Fruit fly (Drosophila melanogaster) whole organism, embryonic: ENCODE data around the gene Rim2.

ENCODE experiments used
- Atf6 ChIP-seq: fragments of 200-800 bp; sonication (Bioruptor generic); IDR thresholded peaks from 2 replicates; pipeline ENCODE4 v1.3.6; 2022; ENCODE audit warnings: missing biosample characterization, missing genetic modification characterization
- B-H1 ChIP-seq: fragments of 200-800 bp; sonication (Bioruptor generic); IDR thresholded peaks from 3 replicates; pipeline ENCODE4 v1.3.6; 2022; ENCODE audit warnings: missing biosample characterization, missing genetic modification characterization
- BtbVII ChIP-seq: fragments of 200-800 bp; sonication (Bioruptor generic); optimal IDR thresholded peaks from 3 replicates; lab custom pipeline; 2017; ENCODE audit warnings: missing biosample characterization, mild to moderate bottlenecking, missing genetic modification characterization
- C15 ChIP-seq: fragments of 200-800 bp; sonication (Bioruptor generic); IDR thresholded peaks from 3 replicates; pipeline ENCODE4 v1.3.6; 2022; ENCODE audit warnings: missing biosample characterization, missing genetic modification characterization
- CG12236 ChIP-seq: fragments of 200-800 bp; sonication (Bioruptor generic); optimal IDR thresholded peaks from 2 replicates; lab custom pipeline; 2016; ENCODE audit warnings: missing biosample characterization, missing genetic modification characterization
- CG15011 ChIP-seq: fragments of 200-800 bp; sonication (Bioruptor generic); optimal IDR thresholded peaks from 3 replicates; lab custom pipeline; 2018; ENCODE audit warnings: missing biosample characterization, mild to moderate bottlenecking, missing genetic modification characterization
- CG15073 ChIP-seq: fragments of 200-800 bp; sonication (Bioruptor generic); optimal IDR thresholded peaks from 2 replicates; lab custom pipeline; 2016; ENCODE audit warnings: missing biosample characterization, missing genetic modification characterization
- CG17361 ChIP-seq: fragments of 200-800 bp; sonication (Bioruptor generic); IDR thresholded peaks from 3 replicates; pipeline ENCODE4 v1.3.6; 2022; ENCODE audit warnings: missing biosample characterization, missing genetic modification characterization
- CG30020 ChIP-seq: fragments of 200-800 bp; optimal IDR thresholded peaks from 2 replicates; lab custom pipeline; 2019; ENCODE audit warnings: missing biosample characterization, mild to moderate bottlenecking, missing genetic modification characterization, moderate library complexity
- CG31224 ChIP-seq: fragments of 200-800 bp; sonication (Bioruptor generic); IDR thresholded peaks from 2 replicates; pipeline ENCODE4 v1.3.6; 2022; ENCODE audit warnings: missing biosample characterization, missing genetic modification characterization
- CG32767 ChIP-seq: fragments of 200-800 bp; sonication (Bioruptor generic); IDR thresholded peaks from 2 replicates; pipeline ENCODE4 v1.3.6; 2022; ENCODE audit warnings: missing biosample characterization, missing genetic modification characterization
- CG3847 ChIP-seq: fragments of 200-800 bp; sonication (Bioruptor generic); IDR thresholded peaks from 2 replicates; pipeline ENCODE4 v1.3.6; 2022; ENCODE audit warnings: missing biosample characterization, missing genetic modification characterization
- CG6272 ChIP-seq: fragments of 200-800 bp; sonication (Bioruptor generic); IDR thresholded peaks from 2 replicates; pipeline ENCODE4 v1.3.6; 2022; ENCODE audit warnings: missing biosample characterization, missing genetic modification characterization
- CG8089 ChIP-seq: fragments of 200-800 bp; sonication (Bioruptor generic); optimal IDR thresholded peaks from 3 replicates; lab custom pipeline; 2016; ENCODE audit warnings: missing biosample characterization, missing genetic modification characterization
- CG8359 ChIP-seq: fragments of 200-800 bp; sonication (Bioruptor generic); optimal IDR thresholded peaks from 2 replicates; lab custom pipeline; 2017; ENCODE audit warnings: missing biosample characterization, mild to moderate bottlenecking, missing genetic modification characterization, borderline replicate concordance
- CTCF ChIP-seq: fragments of 200-800 bp; sonication (Bioruptor generic); optimal IDR thresholded peaks from 2 replicates; lab custom pipeline; 2017; ENCODE audit warnings: missing biosample characterization, mild to moderate bottlenecking, missing genetic modification characterization, moderate library complexity
- Dip2 ChIP-seq: fragments of 200-800 bp; sonication (Bioruptor generic); IDR thresholded peaks from 2 replicates; pipeline ENCODE4 v1.3.6; 2022; ENCODE audit warnings: missing biosample characterization, missing genetic modification characterization
- Doc3 ChIP-seq: fragments of 200-800 bp; sonication (Bioruptor generic); IDR thresholded peaks from 3 replicates; pipeline ENCODE4 v1.3.6; 2022; ENCODE audit warnings: missing biosample characterization, missing genetic modification characterization; ENCODE audit not compliant: partially characterized antibody
- Fer2 ChIP-seq: fragments of 200-800 bp; sonication (Bioruptor generic); optimal IDR thresholded peaks from 2 replicates; lab custom pipeline; 2018; ENCODE audit warnings: missing biosample characterization, mild to moderate bottlenecking, missing genetic modification characterization, moderate library complexity
- Gug ChIP-seq: fragments of 200-800 bp; sonication (Bioruptor generic); IDR thresholded peaks from 4 replicates; pipeline ENCODE4 v1.3.6; 2022; ENCODE audit warnings: missing biosample characterization, missing genetic modification characterization
- HLH4C ChIP-seq: fragments of 200-800 bp; sonication (Bioruptor generic); IDR thresholded peaks from 3 replicates; pipeline ENCODE4 v1.3.6; 2022; ENCODE audit warnings: missing biosample characterization, missing genetic modification characterization; ENCODE audit not compliant: partially characterized antibody
- HmgD ChIP-seq: fragments of 200-800 bp; sonication (Bioruptor generic); optimal IDR thresholded peaks from 3 replicates; lab custom pipeline; 2016; ENCODE audit warnings: missing biosample characterization, missing genetic modification characterization
- Hr39 ChIP-seq: fragments of >200 bp; optimal IDR thresholded peaks from 2 replicates; lab custom pipeline; 2017
- Lpt ChIP-seq: fragments of >200 bp; optimal IDR thresholded peaks from 2 replicates; lab custom pipeline; 2018; ENCODE audit warnings: missing biosample characterization, missing genetic modification characterization
- MTF-1 ChIP-seq: fragments of 200-800 bp; sonication (Bioruptor generic); optimal IDR thresholded peaks from 2 replicates; lab custom pipeline; 2018; ENCODE audit warnings: missing biosample characterization, mild to moderate bottlenecking, missing genetic modification characterization, borderline replicate concordance
- Mrtf ChIP-seq: fragments of 200-800 bp; sonication (Bioruptor generic); IDR thresholded peaks from 3 replicates; pipeline ENCODE4 v1.3.6; 2022; ENCODE audit warnings: missing biosample characterization, missing genetic modification characterization
- Oli ChIP-seq: fragments of 200-800 bp; sonication (Bioruptor generic); optimal IDR thresholded peaks from 2 replicates; lab custom pipeline; 2018; ENCODE audit warnings: missing biosample characterization, mild to moderate bottlenecking, missing genetic modification characterization, moderate library complexity
- PHDP ChIP-seq: fragments of 200-800 bp; sonication (Bioruptor generic); optimal IDR thresholded peaks from 3 replicates; lab custom pipeline; 2018; ENCODE audit warnings: missing biosample characterization, mild to moderate bottlenecking, missing genetic modification characterization, moderate library complexity
- Ptx1 ChIP-seq: fragments of 200-800 bp; sonication (Bioruptor generic); IDR thresholded peaks from 2 replicates; pipeline ENCODE4 v1.3.6; 2022; ENCODE audit warnings: missing biosample characterization, missing genetic modification characterization
- Xbp1 ChIP-seq: fragments of 200-800 bp; sonication (Bioruptor generic); optimal IDR thresholded peaks from 3 replicates; lab custom pipeline; 2016; ENCODE audit warnings: missing biosample characterization, mild to moderate bottlenecking, missing genetic modification characterization
- ab ChIP-seq: fragments of 200-800 bp; sonication (Bioruptor generic); optimal IDR thresholded peaks from 2 replicates; lab custom pipeline; 2016; ENCODE audit warnings: missing biosample characterization, missing genetic modification characterization
- ac ChIP-seq: fragments of 200-800 bp; sonication (Bioruptor generic); optimal IDR thresholded peaks from 3 replicates; lab custom pipeline; 2017; ENCODE audit warnings: missing biosample characterization, mild to moderate bottlenecking, missing genetic modification characterization
- ato ChIP-seq: fragments of 200-800 bp; sonication (Bioruptor generic); IDR thresholded peaks from 2 replicates; pipeline ENCODE4 v1.3.6; 2022; ENCODE audit warnings: missing biosample characterization, missing genetic modification characterization; ENCODE audit not compliant: partially characterized antibody
- az2 ChIP-seq: fragments of 200-800 bp; sonication (Bioruptor generic); optimal IDR thresholded peaks from 3 replicates; lab custom pipeline; 2016; ENCODE audit warnings: missing biosample characterization, missing genetic modification characterization
- bowl ChIP-seq: fragments of 200-800 bp; sonication (Bioruptor generic); IDR thresholded peaks from 2 replicates; pipeline ENCODE4 v1.3.6; 2022; ENCODE audit warnings: missing biosample characterization, missing genetic modification characterization
- chinmo ChIP-seq: fragments of 200-800 bp; sonication (Bioruptor generic); IDR thresholded peaks from 4 replicates; pipeline ENCODE4 v1.3.6; 2022; ENCODE audit warnings: missing biosample characterization, missing genetic modification characterization; ENCODE audit not compliant: partially characterized antibody
- crp ChIP-seq, 2 experiments: fragments of 200-800 bp; sonication (Bioruptor generic); optimal IDR thresholded peaks; 2 replicates in 1 of 2; 3 replicates in 1 of 2; lab custom pipeline; 2017; ENCODE audit warnings: missing biosample characterization in 2 of 2, missing genetic modification characterization in 2 of 2, mild to moderate bottlenecking in 1 of 2, moderate library complexity in 1 of 2
- dati ChIP-seq: fragments of 200-800 bp; sonication (Bioruptor generic); IDR thresholded peaks from 2 replicates; pipeline ENCODE4 v1.3.6; 2022; ENCODE audit warnings: missing biosample characterization, missing genetic modification characterization
- dmrt11E ChIP-seq: fragments of 200-800 bp; sonication (Bioruptor generic); optimal IDR thresholded peaks from 3 replicates; lab custom pipeline; 2018; ENCODE audit warnings: missing biosample characterization, mild to moderate bottlenecking, missing genetic modification characterization, moderate library complexity
- dpn ChIP-seq, 2 experiments: fragments of 200-800 bp; sonication (Bioruptor generic); optimal IDR thresholded peaks; 3 replicates each; lab custom pipeline; 2016; ENCODE audit warnings: missing biosample characterization in 2 of 2, missing genetic modification characterization in 2 of 2
- exex ChIP-seq: fragments of 200-800 bp; sonication (Bioruptor generic); optimal IDR thresholded peaks from 4 replicates; lab custom pipeline; 2018; ENCODE audit warnings: missing biosample characterization, mild to moderate bottlenecking, missing genetic modification characterization, moderate library complexity
- fd64A ChIP-seq: fragments of 200-800 bp; sonication (Bioruptor generic); optimal IDR thresholded peaks from 3 replicates; lab custom pipeline; 2018; ENCODE audit warnings: missing biosample characterization, mild to moderate bottlenecking, missing genetic modification characterization
- gfzf ChIP-seq: fragments of 200-800 bp; sonication (Bioruptor generic); optimal IDR thresholded peaks from 2 replicates; lab custom pipeline; 2016; ENCODE audit warnings: missing biosample characterization, mild to moderate bottlenecking, missing genetic modification characterization, moderate library complexity
- grn ChIP-seq: fragments of 200-800 bp; sonication (Bioruptor generic); optimal IDR thresholded peaks from 3 replicates; lab custom pipeline; 2017; ENCODE audit warnings: missing biosample characterization, missing genetic modification characterization
- jigr1 ChIP-seq: fragments of 200-800 bp; sonication (Bioruptor generic); IDR thresholded peaks from 3 replicates; pipeline ENCODE4 v1.3.6; 2022; ENCODE audit warnings: missing biosample characterization, missing genetic modification characterization
- knrl ChIP-seq: fragments of 200-800 bp; sonication (Bioruptor generic); IDR thresholded peaks from 3 replicates; pipeline ENCODE4 v1.3.6; 2022; ENCODE audit warnings: missing biosample characterization, missing genetic modification characterization; ENCODE audit not compliant: partially characterized antibody
- lmd ChIP-seq: fragments of 200-800 bp; sonication (Bioruptor generic); IDR thresholded peaks from 2 replicates; pipeline ENCODE4 v1.3.6; 2022; ENCODE audit warnings: missing biosample characterization, missing genetic modification characterization
- lov ChIP-seq, 2 experiments: fragments of 200-800 bp in 1 of 2; fragments of >200 bp in 1 of 2; sonication (Bioruptor generic) in 1 of 2; IDR thresholded peaks in 1 of 2; optimal IDR thresholded peaks in 1 of 2; 2 replicates in 1 of 2; 3 replicates in 1 of 2; pipeline versions ENCODE4 v1.3.6 to Lab custom; 2017 to 2022; ENCODE audit warnings: missing biosample characterization in 1 of 2, missing genetic modification characterization in 1 of 2
- shn ChIP-seq: fragments of 200-800 bp; sonication (Bioruptor generic); optimal IDR thresholded peaks from 3 replicates; lab custom pipeline; 2016; ENCODE audit warnings: missing biosample characterization, missing genetic modification characterization
- sima ChIP-seq: fragments of 200-800 bp; sonication (Bioruptor generic); optimal IDR thresholded peaks from 2 replicates; lab custom pipeline; 2016; ENCODE audit warnings: missing biosample characterization, missing genetic modification characterization
- so ChIP-seq: fragments of 200-800 bp; sonication (Bioruptor generic); IDR thresholded peaks from 3 replicates; pipeline ENCODE4 v1.3.6; 2022; ENCODE audit warnings: missing biosample characterization, missing genetic modification characterization

Rim2 gene

dm6 chr2L:1715699-1716333 is 8.4 kb downstream of the Rim2 start, which contains the start of gene frtz (continued):
- no peak for TF ChIP-seq Xbp1 (GFP tag; lab: Kevin White, UChicago)
- no peak for TF ChIP-seq CG15073 (GFP tag; lab: Kevin White, UChicago)
- TF ChIP-seq Dip2 (GFP tag; lab: Robert Waterston, UW) = no peak
- no peak for TF ChIP-seq CG12236 (GFP tag; lab: Kevin White, UChicago)
- TF ChIP-seq CG8089 (GFP tag; lab: Kevin White, UChicago) = no peak
- TF ChIP-seq az2 (GFP tag; lab: Kevin White, UChicago) = no peak
- TF ChIP-seq dati (GFP tag; lab: Robert Waterston, UW) = no peak
- no peak for TF ChIP-seq PHDP (tag; lab: Kevin White, UChicago)
- no peak for TF ChIP-seq BtbVII (GFP tag; lab: Kevin White, UChicago)
- TF ChIP-seq ab (GFP tag; lab: Kevin White, UChicago) = no peak
- 0 out of 4 replicates have a peak, but pooled peaks have one; percentile 42 for TF ChIP-seq chinmo (GFP tag; lab: Robert Waterston, UW)
- peak; percentile 65 for TF ChIP-seq CTCF
- TF ChIP-seq CG17361 (GFP tag; lab: Robert Waterston, UW) = no peak
- peak; percentile 79 for TF ChIP-seq exex
- TF ChIP-seq dmrt11E (tag; lab: Kevin White, UChicago) = no peak
- no peak for TF ChIP-seq lmd (GFP tag; lab: Robert Waterston, UW)
- no peak for TF ChIP-seq Hr39 (lab: Kevin White, UChicago)
- no peak for TF ChIP-seq ac
- no peak for TF ChIP-seq Mrtf (GFP tag; lab: Robert Waterston, UW)
- TF ChIP-seq CG31224 (GFP tag; lab: Robert Waterston, UW) = no peak
- TF ChIP-seq sima (GFP tag; lab: Kevin White, UChicago) = no peak
- no peak; the same call in 3 of the 4 replicates for TF ChIP-seq Gug (GFP tag; lab: Robert Waterston, UW)
- TF ChIP-seq knrl (GFP tag; lab: Robert Waterston, UW) = peak; percentile 91
- no peak for TF ChIP-seq lov (optimal IDR thresholded peaks at IDR 0.05; lab: Kevin White, UChicago)
- TF ChIP-seq lov (GFP tag; IDR thresholded peaks at IDR 0.05; lab: Robert Waterston, UW) = no peak
- no peak for TF ChIP-seq Ptx1 (GFP tag; lab: Robert Waterston, UW)
- peak; percentile 63 for TF ChIP-seq HLH4C (GFP tag; lab: Robert Waterston, UW)
- no peak for TF ChIP-seq B-H1 (GFP tag; lab: Robert Waterston, UW)
- no peak for TF ChIP-seq fd64A (GFP tag; lab: Kevin White, UChicago)
- TF ChIP-seq CG15011 (GFP tag; lab: Kevin White, UChicago) = no peak
- no peak for TF ChIP-seq bowl (GFP tag; lab: Robert Waterston, UW)
- TF ChIP-seq HmgD (GFP tag; lab: Kevin White, UChicago) = no peak
- no peak for TF ChIP-seq C15 (GFP tag; lab: Robert Waterston, UW)
- TF ChIP-seq crp (GFP tag; optimal IDR thresholded peaks at IDR 0.05; lab: Kevin White, UChicago) = no peak
- peak in 1 of 2 experiments; percentile 44 for TF ChIP-seq dpn (GFP tag; optimal IDR thresholded peaks at IDR 0.05; lab: Kevin White, UChicago)
- no peak for TF ChIP-seq CG6272 (GFP tag; lab: Robert Waterston, UW)
- no peak for TF ChIP-seq so (GFP tag; lab: Robert Waterston, UW)
- TF ChIP-seq Lpt (GFP tag; lab: Kevin White, UChicago) = no peak
- no peak for TF ChIP-seq MTF-1 (GFP tag; lab: Kevin White, UChicago)
- no peak for TF ChIP-seq CG30020 (tag; lab: Kevin White, UChicago)
- TF ChIP-seq CG3847 (GFP tag; lab: Robert Waterston, UW) = peak; percentile 19; the same call in 1 of the 2 replicates
- TF ChIP-seq ato (GFP tag; lab: Robert Waterston, UW) = no peak; the same call in 1 of the 2 replicates
- no peak for TF ChIP-seq Fer2 (tag; lab: Kevin White, UChicago)
- no peak for TF ChIP-seq jigr1 (GFP tag; lab: Robert Waterston, UW)
- no peak for TF ChIP-seq Oli
- no peak for TF ChIP-seq CG32767 (GFP tag; lab: Robert Waterston, UW)
- no peak for TF ChIP-seq Atf6 (GFP tag; lab: Robert Waterston, UW)
- peak; percentile 42 for TF ChIP-seq grn (GFP tag; lab: Kevin White, UChicago)
- TF ChIP-seq Doc3 (GFP tag; lab: Robert Waterston, UW) = peak; percentile 62
- peak; percentile 51 for TF ChIP-seq gfzf
- TF ChIP-seq CG8359 (GFP tag; lab: Kevin White, UChicago) = no peak
- no peak for TF ChIP-seq shn (GFP tag; lab: Kevin White, UChicago)
